Fruit fly (Drosophila melanogaster): Measurements from ENCODE around the gene LeuRS.
A peak's percentile ranks its signal among the peaks of the same experiment; 100 is the strongest.

Gene LeuRS

dm6 chr2L:3469869-3470268 lies 44.6 kb downstream of the LeuRS start, which contains the start of the genes Pif1 and CG31776 (continued):
- peak; percentile 53 for TF ChIP-seq CG10267 (tag; optimal IDR thresholded peaks at IDR 0.05)
- TF ChIP-seq gfzf (GFP tag; optimal IDR thresholded peaks at IDR 0.05): peak; percentile 55
- no peak for TF ChIP-seq CG10959 (GFP tag; IDR thresholded peaks at IDR 0.05)
- no peak for TF ChIP-seq zfh1 (GFP tag; IDR thresholded peaks at IDR 0.05)
- peak; percentile 43 for TF ChIP-seq Lhr (GFP tag; optimal IDR thresholded peaks at IDR 0.05)
- TF ChIP-seq CG2129 (GFP tag; IDR thresholded peaks at IDR 0.05; ENCODE audit: partially characterized antibody): peak; percentile 79
- TF ChIP-seq Ets97D (GFP tag; optimal IDR thresholded peaks at IDR 0.05): peak; percentile 51
- TF ChIP-seq Pdp1 (GFP tag; optimal IDR thresholded peaks at IDR 0.05): peak in 1 of 2 experiments; percentile 27
- TF ChIP-seq jumu (GFP tag; optimal IDR thresholded peaks at IDR 0.05): no peak
- no peak for TF ChIP-seq eve (GFP tag; optimal IDR thresholded peaks at IDR 0.05)
- peak; percentile 21; the same call in 1 of the 3 replicates for TF ChIP-seq row (GFP tag; IDR thresholded peaks at IDR 0.05)
- TF ChIP-seq hb (GFP tag; IDR thresholded peaks at IDR 0.05; ENCODE audit: partially characterized antibody): peak; percentile 75; the same call in 2 of the 3 replicates
- peak; percentile 89 for TF ChIP-seq CG42726 (GFP tag; IDR thresholded peaks at IDR 0.05; ENCODE audit: partially characterized antibody)
- TF ChIP-seq CG2116 (GFP tag; optimal IDR thresholded peaks at IDR 0.05): peak; percentile 93
- peak in 1 of 2 experiments; percentile 39 for TF ChIP-seq tll (GFP tag; optimal IDR thresholded peaks at IDR 0.05)
- peak; percentile 88 for TF ChIP-seq CG17186 (GFP tag; optimal IDR thresholded peaks at IDR 0.05)
- peak; percentile 71 for TF ChIP-seq dm (GFP tag; optimal IDR thresholded peaks at IDR 0.05)

dm6 chr2L:3466846-3467245 lies 47.6 kb downstream of the LeuRS start:
- TF ChIP-seq Hr3 (GFP tag; optimal IDR thresholded peaks at IDR 0.05) (no peak), gcm2 (GFP tag; optimal IDR thresholded peaks at IDR 0.05) (no peak), CG33213 (GFP tag; optimal IDR thresholded peaks at IDR 0.05) (no peak), disco-r (GFP tag; optimal IDR thresholded peaks at IDR 0.05) (no peak), CG32772 (GFP tag; IDR thresholded peaks at IDR 0.05) (no peak), corto (GFP tag; optimal IDR thresholded peaks at IDR 0.05) (no peak), al (GFP tag; IDR thresholded peaks at IDR 0.05) (no peak), sens-2 (GFP tag; IDR thresholded peaks at IDR 0.05) (no peak), sisA (GFP tag; IDR thresholded peaks at IDR 0.05) (no peak), eve (GFP tag; optimal IDR thresholded peaks at IDR 0.05) (no peak), CG33557 (GFP tag; optimal IDR thresholded peaks at IDR 0.05) (no peak), sens (GFP tag) (peak; percentile 59), nerfin-1 (tag; optimal IDR thresholded peaks at IDR 0.05) (no peak), dimm (GFP tag; IDR thresholded peaks at IDR 0.05) (no peak), Atf-2 (GFP tag; optimal IDR thresholded peaks at IDR 0.05) (no peak), Drgx (GFP tag; IDR thresholded peaks at IDR 0.05) (no peak), gcm (GFP tag; optimal IDR thresholded peaks at IDR 0.05) (no peak), Ets65A (GFP tag) (peak; percentile 73), az2 (GFP tag; optimal IDR thresholded peaks at IDR 0.05) (no peak), CG10959 (GFP tag; IDR thresholded peaks at IDR 0.05) (no peak), Med (GFP tag) (peak; percentile 59), lbe (GFP tag; optimal IDR thresholded peaks at IDR 0.05) (no peak), HLH4C (GFP tag; IDR thresholded peaks at IDR 0.05; ENCODE audit: partially characterized antibody) (no peak), CG34422 (GFP tag; IDR thresholded peaks at IDR 0.05) (no peak)
